Fruit fly (Drosophila melanogaster): Measurements from ENCODE around the gene baf.

The baf gene

dm6 chr2L:8009283-8010211, 19.7 kb upstream of the baf start, which contains the start of gene CG12560 (continued):
- TF ChIP-seq CG32006 (GFP tag; optimal IDR thresholded peaks at IDR 0.05), result no peak
- TF ChIP-seq fd85E (GFP tag; optimal IDR thresholded peaks at IDR 0.05), result no peak
- TF ChIP-seq topi (GFP tag; optimal IDR thresholded peaks at IDR 0.05), result no peak
- TF ChIP-seq CG8319 (GFP tag; optimal IDR thresholded peaks at IDR 0.05), result no peak
- TF ChIP-seq cyc (GFP tag; optimal IDR thresholded peaks at IDR 0.05), result no peak
- TF ChIP-seq Gug (GFP tag; IDR thresholded peaks at IDR 0.05), result no peak
- TF ChIP-seq dac (GFP tag; optimal IDR thresholded peaks at IDR 0.05), result peak; percentile 10
- no peak for TF ChIP-seq Hr38 (GFP tag; optimal IDR thresholded peaks at IDR 0.05)
- TF ChIP-seq pdm3 (GFP tag; optimal IDR thresholded peaks at IDR 0.05), result no peak
- TF ChIP-seq CG8632 (GFP tag; optimal IDR thresholded peaks at IDR 0.05), result no peak

- TF ChIP-seq salr (GFP tag; optimal IDR thresholded peaks at IDR 0.05) (no peak), Hr38 (GFP tag; optimal IDR thresholded peaks at IDR 0.05) (no peak), lz (GFP tag; optimal IDR thresholded peaks at IDR 0.05) (no peak), CG8632 (GFP tag; optimal IDR thresholded peaks at IDR 0.05) (no peak), topi (GFP tag; optimal IDR thresholded peaks at IDR 0.05) (no peak), vri (GFP tag; optimal IDR thresholded peaks at IDR 0.05) (no peak), CG6163 (GFP tag; IDR thresholded peaks at IDR 0.05) (no peak), Eip75B (GFP tag; optimal IDR thresholded peaks at IDR 0.05) (no peak), net (GFP tag; optimal IDR thresholded peaks at IDR 0.05) (no peak), Sox14 (GFP tag; optimal IDR thresholded peaks at IDR 0.05) (no peak), Hr39 (GFP tag; optimal IDR thresholded peaks at IDR 0.05) (no peak), fkh (GFP tag; optimal IDR thresholded peaks at IDR 0.05) (peak; percentile 23), cyc (GFP tag; optimal IDR thresholded peaks at IDR 0.05) (no peak), Smox (GFP tag; optimal IDR thresholded peaks at IDR 0.05) (no peak), Eip78C (GFP tag) (peak; percentile 14), Sox15 (GFP tag; optimal IDR thresholded peaks at IDR 0.05) (no peak), eg (GFP tag; IDR thresholded peaks at IDR 0.05) (peak; percentile 34; the same call in 1 of the 3 replicates), CG10669 (GFP tag; optimal IDR thresholded peaks at IDR 0.05) (no peak), Hr4 (GFP tag; optimal IDR thresholded peaks at IDR 0.05) (no peak), dsx (GFP tag; optimal IDR thresholded peaks at IDR 0.05; ENCODE audit: poor library complexity, severe bottlenecking) (peak; percentile 5), Ets21C (GFP tag; optimal IDR thresholded peaks at IDR 0.05) (no peak), CG15336 (GFP tag; IDR thresholded peaks at IDR 0.05) (no peak)
These were observed 18.4 kb upstream of the baf start, which contains the start of the genes Glyat and Tg for dm6 chr2L:8010602-8011455. TSS of gene Glyat (minus strand) at chr2L:8010652. TSS of gene Tg (plus strand) at chr2L:8011405.

dm6 chr2L:8012551-8012950, 16.7 kb upstream of the baf start:
- TF ChIP-seq CG32006 (GFP tag; optimal IDR thresholded peaks at IDR 0.05), result no peak
- TF ChIP-seq Eip78C (GFP tag), result peak; percentile 45

dm6 chr2L:8024325-8024724, 4.9 kb upstream of the baf start:
- TF ChIP-seq Ets96B (tag; optimal IDR thresholded peaks at IDR 0.05) (no peak), vri (GFP tag; optimal IDR thresholded peaks at IDR 0.05) (no peak), Eip93F (GFP tag; optimal IDR thresholded peaks at IDR 0.05) (no peak), CG31627 (GFP tag; optimal IDR thresholded peaks at IDR 0.05) (no peak), CG1621 (tag; optimal IDR thresholded peaks at IDR 0.05) (no peak), CG7368 (GFP tag; optimal IDR thresholded peaks at IDR 0.05) (no peak), dsx (GFP tag; optimal IDR thresholded peaks at IDR 0.05; ENCODE audit: poor library complexity, severe bottlenecking) (no peak), topi (GFP tag; optimal IDR thresholded peaks at IDR 0.05) (no peak), CG15336 (GFP tag; IDR thresholded peaks at IDR 0.05) (no peak), spab (GFP tag; optimal IDR thresholded peaks at IDR 0.05) (no peak), CG10669 (GFP tag; optimal IDR thresholded peaks at IDR 0.05) (no peak), Met (GFP tag; optimal IDR thresholded peaks at IDR 0.05) (no peak), CG6163 (GFP tag; IDR thresholded peaks at IDR 0.05) (no peak), fkh (GFP tag; optimal IDR thresholded peaks at IDR 0.05) (no peak), Hr38 (GFP tag; optimal IDR thresholded peaks at IDR 0.05) (no peak), ss (GFP tag; optimal IDR thresholded peaks at IDR 0.05) (no peak), CG34406 (GFP tag; optimal IDR thresholded peaks at IDR 0.05) (no peak), Ets21C (GFP tag; optimal IDR thresholded peaks at IDR 0.05) (no peak), CG6792 (GFP tag; optimal IDR thresholded peaks at IDR 0.05) (no peak)
